Worm (Caenorhabditis elegans): Measurements from ENCODE around the gene arx-5.

DNA sequence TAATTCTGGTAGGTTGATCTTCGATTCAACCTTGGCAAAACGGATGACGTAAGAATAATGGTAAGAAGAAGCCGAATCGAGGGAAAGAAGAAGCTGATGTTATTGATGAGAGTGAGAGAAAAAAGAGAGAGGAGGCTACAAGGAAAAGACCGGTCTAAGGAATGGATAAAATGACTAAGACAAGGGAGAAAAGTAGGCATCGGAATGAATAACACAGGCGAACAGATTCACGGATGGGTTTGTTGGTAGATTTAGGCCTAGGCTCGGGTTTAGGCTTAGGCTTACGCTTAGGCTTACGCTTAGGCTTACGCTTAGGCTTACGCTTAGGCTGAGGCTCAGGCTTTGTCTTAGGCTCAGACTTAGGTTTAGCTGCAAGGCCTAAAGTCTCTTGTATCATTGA is 19.4 kb downstream of the arx-5 start, which contains the start of gene agmo-1:
- TF ChIP-seq daf-12 (tag; optimal IDR thresholded peaks at IDR 0.05) (no peak), pha-4 (tag; optimal IDR thresholded peaks at IDR 0.05) (no peak)

Data from whole organism, L3 larva.